Worm (Caenorhabditis elegans) whole organism, L4 larva: ENCODE results near the gene fbxa-39.

Experiments
- D1046.2 ChIP-seq: fragments of 200-800 bp; sonication (Bioruptor generic); IDR thresholded peaks from 2 replicates; pipeline ENCODE4 v1.3.6; 2022; ENCODE audit warnings: missing genetic modification characterization, missing compliant biosample characterization
- F44E2.7 ChIP-seq: fragments of 200-800 bp; sonication (Bioruptor generic); IDR thresholded peaks from 2 replicates; pipeline ENCODE4 v2.1.2; 2022; ENCODE audit warnings: missing genetic modification characterization, missing compliant biosample characterization
- F49E8.2 ChIP-seq: sonication (generic microtip); optimal IDR thresholded peaks from 2 replicates; lab custom pipeline; 2016; ENCODE audit warnings: missing compliant biosample characterization, mild to moderate bottlenecking, missing genetic modification characterization, borderline replicate concordance
- T20F7.1 ChIP-seq: fragments of 200-800 bp; sonication (Bioruptor generic); optimal IDR thresholded peaks from 2 replicates; lab custom pipeline; 2018; ENCODE audit warnings: mild to moderate bottlenecking, missing genetic modification characterization, missing compliant biosample characterization
- Y105C5A.15 ChIP-seq: fragments of 200-800 bp; sonication (Bioruptor generic); IDR thresholded peaks from 2 replicates; pipeline ENCODE4 v1.3.6; 2022; ENCODE audit warnings: missing genetic modification characterization, missing compliant biosample characterization
- Y48G9A.11 ChIP-seq: fragments of 200-800 bp; sonication (Bioruptor generic); IDR thresholded peaks from 2 replicates; pipeline ENCODE4 v1.3.6; 2022; ENCODE audit warnings: missing genetic modification reagents, missing genetic modification characterization, missing compliant biosample characterization
- Y5F2A.4 ChIP-seq: fragments of 200-800 bp; sonication (Bioruptor generic); optimal IDR thresholded peaks from 2 replicates; lab custom pipeline; 2018; ENCODE audit warnings: mild to moderate bottlenecking, missing genetic modification characterization, missing compliant biosample characterization
- ZK337.2 ChIP-seq: fragments of 200-800 bp; sonication (Bioruptor generic); IDR thresholded peaks from 2 replicates; pipeline ENCODE4 v1.3.6; 2022; ENCODE audit warnings: missing genetic modification reagents, missing genetic modification characterization, missing compliant biosample characterization
- ZK546.5 ChIP-seq, 2 experiments: sonication (generic microtip); optimal IDR thresholded peaks; 2 replicates each; lab custom pipeline; 2017; ENCODE audit warnings: missing biosample characterization in 2 of 2, missing genetic modification characterization in 2 of 2
- aha-1 ChIP-seq: fragments of 150-350 bp; peaks from one replicate; lab custom pipeline; 2014; ENCODE audit warnings: missing biosample characterization, missing genetic modification characterization
- ceh-82 ChIP-seq: sonication (generic microtip); optimal IDR thresholded peaks from 2 replicates; lab custom pipeline; 2017; ENCODE audit warnings: missing biosample characterization, missing genetic modification characterization
- daf-12 ChIP-seq: fragments of 150-350 bp; optimal IDR thresholded peaks from 2 replicates; lab custom pipeline; 2014; ENCODE audit warnings: missing biosample characterization, missing genetic modification reagents, missing genetic modification characterization
- daf-16 ChIP-seq, 3 experiments: sonication (generic microtip); optimal IDR thresholded peaks; 2 replicates each; lab custom pipeline; 2016 to 2017; ENCODE audit warnings: missing genetic modification characterization in 3 of 3, missing genetic modification reagents in 3 of 3, mild to moderate bottlenecking in 2 of 3, missing compliant biosample characterization in 2 of 3, missing biosample characterization in 1 of 3, moderate library complexity in 1 of 3
- daf-19 ChIP-seq: fragments of 200-800 bp; sonication (Bioruptor generic); conservative IDR thresholded peaks from 2 replicates; pipeline ENCODE4 v1.3.6; 2022; ENCODE audit warnings: missing genetic modification characterization, missing compliant biosample characterization
- dmd-8 ChIP-seq: fragments of 200-800 bp; sonication (Bioruptor generic); IDR thresholded peaks from 2 replicates; pipeline ENCODE4 v1.3.6; 2022; ENCODE audit warnings: missing genetic modification characterization, missing compliant biosample characterization
- duxl-1 ChIP-seq: sonication (generic microtip); optimal IDR thresholded peaks from 2 replicates; lab custom pipeline; 2016; ENCODE audit warnings: mild to moderate bottlenecking, missing genetic modification characterization, moderate library complexity, missing compliant biosample characterization; ENCODE audit not compliant: poor library complexity
- jun-1 ChIP-seq: fragments of 150-350 bp; optimal IDR thresholded peaks from 2 replicates; lab custom pipeline; 2014; ENCODE audit warnings: missing biosample characterization, missing genetic modification reagents, missing genetic modification characterization
- lin-13 ChIP-seq: fragments of 150-350 bp; optimal IDR thresholded peaks from 2 replicates; lab custom pipeline; 2014; ENCODE audit warnings: missing biosample characterization, missing genetic modification reagents, missing genetic modification characterization
- lin-15B ChIP-seq: fragments of 150-350 bp; sonication (generic microtip); optimal IDR thresholded peaks from 3 replicates; lab custom pipeline; 2014; ENCODE audit warnings: missing biosample characterization, missing genetic modification characterization
- lin-29 ChIP-seq: fragments of 200-800 bp; sonication (Bioruptor generic); IDR thresholded peaks from 2 replicates; pipeline ENCODE4 v1.3.6; 2022; ENCODE audit warnings: missing genetic modification reagents, missing genetic modification characterization, missing compliant biosample characterization
- lsy-2 ChIP-seq, 2 experiments: fragments of 150-350 bp in 1 of 2; sonication (generic microtip) in 1 of 2; optimal IDR thresholded peaks; 2 replicates each; lab custom pipeline; 2014 to 2017; ENCODE audit warnings: missing biosample characterization in 2 of 2, missing genetic modification characterization in 2 of 2
- mep-1 ChIP-seq: fragments of 150-350 bp; sonication (generic microtip); optimal IDR thresholded peaks from 3 replicates; lab custom pipeline; 2014; ENCODE audit warnings: missing biosample characterization, missing genetic modification characterization
- mes-2 ChIP-seq: sonication (generic microtip); optimal IDR thresholded peaks from 2 replicates; lab custom pipeline; 2016; ENCODE audit warnings: missing genotype, mild to moderate bottlenecking, missing genetic modification characterization, missing compliant biosample characterization; ENCODE audit not compliant: poor library complexity, severe bottlenecking
- mxl-2 ChIP-seq: fragments of 200-800 bp; sonication (Bioruptor generic); conservative IDR thresholded peaks from 2 replicates; pipeline ENCODE4 v1.3.6; 2022; ENCODE audit warnings: missing genetic modification reagents, missing genetic modification characterization, missing compliant biosample characterization
- mxl-3 ChIP-seq: fragments of 200-800 bp; sonication (Bioruptor generic); optimal IDR thresholded peaks from 2 replicates; lab custom pipeline; 2018; ENCODE audit warnings: mild to moderate bottlenecking, missing genetic modification characterization, missing compliant biosample characterization
- nhr-10 ChIP-seq: fragments of 150-350 bp; optimal IDR thresholded peaks from 2 replicates; lab custom pipeline; 2014; ENCODE audit warnings: missing biosample characterization, missing genetic modification characterization
- nhr-28 ChIP-seq: fragments of 150-350 bp; optimal IDR thresholded peaks from 2 replicates; lab custom pipeline; 2014; ENCODE audit warnings: missing biosample characterization, missing genetic modification characterization
- nhr-42 ChIP-seq: fragments of 200-800 bp; sonication (Bioruptor generic); IDR thresholded peaks from 2 replicates; pipeline ENCODE4 v1.3.6; 2022; ENCODE audit warnings: missing genetic modification characterization, missing compliant biosample characterization
- pqm-1 ChIP-seq: sonication (generic microtip); optimal IDR thresholded peaks from 2 replicates; lab custom pipeline; 2017; ENCODE audit warnings: missing biosample characterization, missing genetic modification characterization
- rbr-2 ChIP-seq: sonication (generic microtip); optimal IDR thresholded peaks from 2 replicates; lab custom pipeline; 2016; ENCODE audit warnings: missing genotype, missing genetic modification characterization, missing compliant biosample characterization
- sdz-12 ChIP-seq: fragments of 200-800 bp; sonication (Bioruptor generic); optimal IDR thresholded peaks from 2 replicates; lab custom pipeline; 2018; ENCODE audit warnings: mild to moderate bottlenecking, missing genetic modification characterization, missing compliant biosample characterization
- tra-1 ChIP-seq: fragments of 200-800 bp; sonication (Bioruptor generic); IDR thresholded peaks from 2 replicates; pipeline ENCODE4 v1.3.6; 2022; ENCODE audit warnings: missing genetic modification reagents, missing genetic modification characterization, missing compliant biosample characterization
- unc-130 ChIP-seq: sonication (generic microtip); optimal IDR thresholded peaks from 2 replicates; lab custom pipeline; 2016; ENCODE audit warnings: missing genetic modification reagents, missing genetic modification characterization, missing compliant biosample characterization
- unc-39 ChIP-seq: sonication (generic microtip); optimal IDR thresholded peaks from 2 replicates; lab custom pipeline; 2017; ENCODE audit warnings: missing biosample characterization, missing genetic modification characterization
- vab-7 ChIP-seq: fragments of 200-800 bp; sonication (Bioruptor generic); IDR thresholded peaks from 2 replicates; pipeline ENCODE4 v1.3.6; 2022; ENCODE audit warnings: missing genetic modification reagents, missing genetic modification characterization, missing compliant biosample characterization
- zip-2 ChIP-seq: fragments of 150-350 bp; optimal IDR thresholded peaks from 2 replicates; lab custom pipeline; 2014; ENCODE audit warnings: missing biosample characterization, missing genetic modification characterization
- ztf-11 ChIP-seq: fragments of 150-350 bp; optimal IDR thresholded peaks from 2 replicates; lab custom pipeline; 2014; ENCODE audit warnings: missing biosample characterization, missing genetic modification characterization

Gene fbxa-39

ce11 chrIII:2243617-2244016 is 29.2 kb upstream of the fbxa-39 start:
- TF ChIP-seq jun-1 (tag; lab: Kevin White, UChicago) (no peak), aha-1 (peak; percentile 94)

ce11 chrIII:2245727-2246126 is 27.1 kb upstream of the fbxa-39 start, which contains the start of gene srd-67:
Gene srd-67, minus strand, starts transcription at chrIII:2245827.
- TF ChIP-seq ceh-82 (tag; lab: Kevin White, UChicago) (no peak), aha-1 (peak; percentile 14), lin-29 (GFP tag; lab: Robert Waterston, UW) (no peak), rbr-2 (tag; lab: Kevin White, UChicago) (no peak), dmd-8 (GFP tag; lab: Robert Waterston, UW) (no peak), mxl-3 (GFP tag; lab: Kevin White, UChicago) (no peak)
- TF ChIP-seq, all 104 proteins: peak for 1

- no peak for TF ChIP-seq nhr-42 (GFP tag; lab: Robert Waterston, UW)
- no peak for TF ChIP-seq lin-29 (GFP tag; lab: Robert Waterston, UW)
- TF ChIP-seq dmd-8 (GFP tag; lab: Robert Waterston, UW) = no peak
- no peak for TF ChIP-seq Y105C5A.15
- no peak for TF ChIP-seq F49E8.2 (tag; lab: Kevin White, UChicago)
- no peak for TF ChIP-seq daf-19 (GFP tag; lab: Robert Waterston, UW)
- TF ChIP-seq mxl-2 = no peak
- TF ChIP-seq unc-130 (GFP tag; lab: Kevin White, UChicago) = no peak
- TF ChIP-seq D1046.2 (GFP tag; lab: Robert Waterston, UW) = no peak
- TF ChIP-seq unc-39 (tag; lab: Kevin White, UChicago) = no peak
- no peak for TF ChIP-seq duxl-1 (tag; lab: Kevin White, UChicago)
- no peak for TF ChIP-seq mes-2 (tag; lab: Kevin White, UChicago)
- no peak for TF ChIP-seq jun-1 (tag; lab: Kevin White, UChicago)
- no peak for TF ChIP-seq F44E2.7
- TF ChIP-seq T20F7.1 (GFP tag; lab: Kevin White, UChicago) = no peak
- TF ChIP-seq tra-1 = no peak
- no peak for TF ChIP-seq lin-15B (tag; lab: Kevin White, UChicago)
- TF ChIP-seq sdz-12 (GFP tag; lab: Kevin White, UChicago) = no peak
- no peak for TF ChIP-seq daf-12 (tag; lab: Kevin White, UChicago)
- no peak for TF ChIP-seq lsy-2 (tag; optimal IDR thresholded peaks at IDR 0.05; lab: Kevin White, UChicago)
Measured at ce11 chrIII:2251348-2251747, 21.5 kb upstream of the fbxa-39 start, which contains the start of gene fbxa-7. Gene fbxa-7, minus strand, starts transcription at chrIII:2251448.

- TF ChIP-seq nhr-28 (peak; percentile 64), ZK546.5 (tag; optimal IDR thresholded peaks at IDR 0.05; lab: Kevin White, UChicago) (no peak), pqm-1 (tag; lab: Kevin White, UChicago) (peak; percentile 83), Y5F2A.4 (GFP tag; lab: Kevin White, UChicago) (no peak), ZK337.2 (GFP tag; lab: Robert Waterston, UW) (no peak), daf-16 (GFP tag; optimal IDR thresholded peaks at IDR 0.05; lab: Kevin White, UChicago) (no peak), daf-16 (tag; optimal IDR thresholded peaks at IDR 0.05; lab: Kevin White, UChicago) (peak; percentile 84)
Measured at ce11 chrIII:2253027-2253499, 19.8 kb upstream of the fbxa-39 start, which contains the start of gene fbxa-73. Gene fbxa-73, plus strand, starts transcription at chrIII:2253449.

- TF ChIP-seq ceh-82 (tag; lab: Kevin White, UChicago) (no peak), ZK337.2 (GFP tag; lab: Robert Waterston, UW) (no peak), mep-1 (no peak), unc-130 (GFP tag; lab: Kevin White, UChicago) (no peak), F49E8.2 (tag; lab: Kevin White, UChicago) (no peak), nhr-10 (tag; lab: Kevin White, UChicago) (no peak), Y48G9A.11 (GFP tag; lab: Robert Waterston, UW) (no peak), zip-2 (tag; lab: Kevin White, UChicago) (no peak), ztf-11 (no peak), daf-19 (GFP tag; lab: Robert Waterston, UW) (no peak), vab-7 (GFP tag; lab: Robert Waterston, UW) (no peak), pqm-1 (tag; lab: Kevin White, UChicago) (no peak), daf-12 (tag; lab: Kevin White, UChicago) (no peak), lin-13 (GFP tag; lab: Kevin White, UChicago) (no peak)
Measured at ce11 chrIII:2255522-2255921, 17.3 kb upstream of the fbxa-39 start, which contains the start of gene fbxa-71. Gene fbxa-71, plus strand, starts transcription at chrIII:2255822.
